Fruit fly (Drosophila melanogaster): ENCODE results near the gene Fbxl4.

Gene Fbxl4

DNA sequence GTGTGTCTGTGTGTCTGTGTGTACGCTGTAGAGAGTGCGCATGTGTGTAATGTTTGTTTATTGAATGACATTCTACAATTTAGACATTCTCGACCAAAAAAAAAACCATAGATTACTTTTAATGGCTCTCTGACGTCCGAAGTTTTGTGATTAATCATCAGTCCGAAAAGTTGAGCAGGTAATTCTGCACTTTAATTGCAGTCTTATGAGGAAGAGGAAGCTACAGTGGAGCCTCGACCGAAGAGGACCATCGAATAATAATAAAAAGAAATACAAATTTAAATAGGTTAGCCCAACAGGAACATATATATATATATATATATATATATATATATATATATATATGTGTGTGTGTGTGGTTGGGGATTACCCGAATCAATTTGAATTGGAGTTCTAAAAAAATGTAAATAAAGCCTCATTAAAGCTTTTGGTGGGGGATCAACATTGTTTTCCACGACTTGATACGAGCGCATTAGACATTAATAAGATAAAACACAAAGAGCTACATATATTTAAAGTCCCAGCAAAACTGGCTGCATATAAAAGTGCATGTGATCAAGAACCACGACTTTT is 28.4 kb downstream of the Fbxl4 start:
- TF ChIP-seq gl (tag; optimal IDR thresholded peaks at IDR 0.05) (no peak), CG14655 (GFP tag; optimal IDR thresholded peaks at IDR 0.05) (peak; percentile 2)

DNA sequence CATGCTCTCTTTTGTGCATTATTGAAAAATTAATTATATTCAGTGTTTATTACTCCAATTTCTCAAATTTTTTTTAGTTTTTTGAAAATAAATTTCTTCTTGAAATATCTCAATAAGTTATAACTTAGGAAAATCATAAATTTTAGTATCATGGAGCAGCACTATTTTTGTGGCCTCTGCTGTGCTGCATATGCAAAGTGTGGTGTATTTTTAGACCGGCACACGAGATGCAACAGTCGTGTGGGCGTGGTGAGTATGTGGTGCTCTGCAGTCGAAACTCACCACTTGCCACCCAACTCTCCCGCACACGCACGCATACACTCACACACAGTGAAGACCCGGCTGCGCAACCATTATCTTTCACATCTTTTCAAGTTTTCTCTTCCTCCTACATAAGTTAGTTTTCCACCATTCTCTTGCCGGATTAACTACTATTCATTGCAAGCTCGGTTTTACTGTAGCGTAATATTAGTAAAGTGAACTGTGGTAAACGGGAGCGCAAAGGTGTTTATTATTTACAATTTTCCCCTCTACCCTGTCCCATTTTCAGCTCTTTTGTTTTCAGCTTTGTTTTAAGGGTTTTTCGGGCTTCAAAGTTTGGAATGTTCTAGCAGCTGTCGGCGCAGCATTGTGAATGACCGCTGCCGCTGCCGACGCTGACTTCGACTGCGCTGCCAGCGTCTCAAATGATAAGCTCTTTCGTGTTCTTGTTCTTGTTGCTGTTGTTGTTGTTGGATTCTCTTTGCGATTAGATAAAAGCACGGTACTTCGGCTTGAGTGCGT is 29.1 kb downstream of the Fbxl4 start:
- TF ChIP-seq fd96Ca (GFP tag; IDR thresholded peaks at IDR 0.05), result no peak; the same call in 2 of the 3 replicates
- peak; percentile 79 for TF ChIP-seq Ets98B (GFP tag; IDR thresholded peaks at IDR 0.05)
- peak; percentile 59 for TF ChIP-seq Pif1B (GFP tag; optimal IDR thresholded peaks at IDR 0.05)
- peak; percentile 79 for TF ChIP-seq CG14655 (GFP tag; optimal IDR thresholded peaks at IDR 0.05)
- peak; percentile 62 for TF ChIP-seq D1 (tag; optimal IDR thresholded peaks at IDR 0.05)
- TF ChIP-seq CG13204 (GFP tag; optimal IDR thresholded peaks at IDR 0.05), result peak; percentile 38
- peak; percentile 49 for TF ChIP-seq EcR (GFP tag; optimal IDR thresholded peaks at IDR 0.05)
- TF ChIP-seq gl (tag; optimal IDR thresholded peaks at IDR 0.05), result no peak
- TF ChIP-seq CG8301 (tag; optimal IDR thresholded peaks at IDR 0.05), result peak; percentile 70
- TF ChIP-seq CG17806 (tag; optimal IDR thresholded peaks at IDR 0.05), result peak; percentile 73
- TF ChIP-seq rn (GFP tag; IDR thresholded peaks at IDR 0.05), result 0 out of 2 replicates have a peak, but pooled peaks have one; percentile 7
- peak; percentile 78 for TF ChIP-seq CG15710 (tag; optimal IDR thresholded peaks at IDR 0.05)
- TF ChIP-seq CG12605 (GFP tag; IDR thresholded peaks at IDR 0.05), result peak; percentile 72
- TF ChIP-seq CG32121 (GFP tag; IDR thresholded peaks at IDR 0.05), result peak; percentile 80
- peak; percentile 56 for TF ChIP-seq CG34367 (tag; optimal IDR thresholded peaks at IDR 0.05)
- peak; percentile 74 for TF ChIP-seq Snoo (tag; optimal IDR thresholded peaks at IDR 0.05)
- TF ChIP-seq Pif1A (GFP tag; optimal IDR thresholded peaks at IDR 0.05), result peak; percentile 75
- peak; percentile 63 for TF ChIP-seq CG9948 (tag; optimal IDR thresholded peaks at IDR 0.05)
- peak; percentile 72 for TF ChIP-seq CG8159 (tag; optimal IDR thresholded peaks at IDR 0.05)
- TF ChIP-seq CG4496 (GFP tag; IDR thresholded peaks at IDR 0.05), result peak; percentile 77
- no peak for TF ChIP-seq CG10348 (GFP tag; IDR thresholded peaks at IDR 0.05)

DNA sequence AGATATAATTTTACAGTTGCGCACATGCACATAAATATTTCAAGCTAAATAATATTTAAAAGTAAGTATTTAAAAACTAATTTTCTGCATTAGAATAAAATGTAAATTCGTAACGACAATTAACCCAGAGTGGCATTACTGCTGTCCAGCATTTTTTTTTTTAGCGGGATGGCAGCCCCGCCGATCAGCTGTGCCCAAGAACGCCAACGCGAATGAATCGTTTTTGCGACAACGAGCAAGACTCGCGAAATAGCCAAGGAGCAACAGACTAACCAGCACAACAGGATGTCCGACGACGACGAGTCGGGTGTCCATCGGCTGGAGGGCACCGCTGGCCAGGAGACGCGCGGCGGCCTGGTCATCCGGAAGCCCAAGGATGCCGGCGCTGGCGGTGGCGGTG is 36.5 kb downstream of the Fbxl4 start, which contains the start of gene Prp16:
Gene Prp16 (plus strand): TSS at position 185 of the 400 bp plus-strand sequence.
- TF ChIP-seq CG9948 (tag; optimal IDR thresholded peaks at IDR 0.05), result no peak
- no peak for TF ChIP-seq Ets98B (GFP tag; IDR thresholded peaks at IDR 0.05)
- no peak for TF ChIP-seq CG15710 (tag; optimal IDR thresholded peaks at IDR 0.05)
- no peak for TF ChIP-seq Pif1A (GFP tag; optimal IDR thresholded peaks at IDR 0.05)
- no peak for TF ChIP-seq CG8301 (tag; optimal IDR thresholded peaks at IDR 0.05)
- no peak for TF ChIP-seq EcR (GFP tag; optimal IDR thresholded peaks at IDR 0.05)
- TF ChIP-seq D1 (tag; optimal IDR thresholded peaks at IDR 0.05), result no peak

DNA sequence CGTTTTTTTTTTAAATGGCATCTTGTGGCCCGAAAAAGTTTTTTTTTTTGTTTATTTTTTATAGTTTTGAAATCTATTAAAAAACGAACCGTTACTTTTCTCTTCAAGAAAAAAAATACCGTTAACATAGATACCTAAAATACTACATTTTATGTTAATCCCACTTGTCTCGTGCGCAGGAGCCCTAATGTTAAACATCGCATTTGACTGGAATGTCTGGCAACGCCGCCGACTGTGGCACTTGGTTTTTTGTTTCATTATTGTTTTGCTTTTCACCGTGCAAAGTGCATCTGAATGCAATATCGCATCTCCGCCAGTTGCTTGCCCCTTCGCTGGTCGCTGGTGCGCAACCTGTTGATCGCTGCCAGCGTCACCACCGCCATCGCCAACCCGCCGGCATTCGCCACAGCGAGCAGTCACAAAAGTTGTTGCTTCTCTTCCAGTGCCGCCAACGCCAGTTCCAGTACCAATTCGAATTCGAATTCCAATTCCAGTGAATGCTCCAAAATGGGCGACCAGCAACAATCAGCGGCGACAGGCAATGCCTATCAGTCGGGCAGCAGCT is 37.7 kb downstream of the Fbxl4 start, which contains the start of gene CG11590:
Gene CG11590 (plus strand): TSS at position 212 of the 565 bp plus-strand sequence.
- TF ChIP-seq fd96Ca (GFP tag; IDR thresholded peaks at IDR 0.05) (0 out of 3 replicates have a peak, but pooled peaks have one; percentile 23), Ets98B (GFP tag; IDR thresholded peaks at IDR 0.05) (peak; percentile 27; the same call in 1 of the 2 replicates), gl (tag; optimal IDR thresholded peaks at IDR 0.05) (no peak), CG12605 (GFP tag; IDR thresholded peaks at IDR 0.05) (peak; percentile 55; the same call in 1 of the 2 replicates)

DNA sequence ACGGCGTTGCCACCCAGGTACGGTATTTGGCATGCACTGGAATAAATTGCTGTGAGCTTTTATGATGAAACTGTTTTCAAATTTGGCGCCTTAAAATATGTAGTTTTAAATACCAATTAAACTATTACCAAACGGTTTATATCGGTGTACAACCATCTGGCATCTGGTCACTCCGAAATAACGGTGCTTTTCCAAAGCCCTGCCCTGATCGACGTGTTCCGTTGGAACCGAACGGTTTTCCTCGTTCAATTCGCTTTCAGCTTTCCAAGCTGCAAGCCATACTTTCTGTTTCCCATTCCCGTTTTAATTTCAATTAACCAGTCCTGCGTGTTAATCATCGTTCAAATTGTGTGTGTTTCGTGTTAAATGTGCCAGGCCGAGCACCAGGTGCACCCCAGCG is 44.7 kb downstream of the Fbxl4 start, which contains the start of gene yl:
Gene yl (plus strand): TSS at position 202 of the 400 bp plus-strand sequence.
- no peak for TF ChIP-seq Pif1A (GFP tag; optimal IDR thresholded peaks at IDR 0.05)
- TF ChIP-seq CG15710 (tag; optimal IDR thresholded peaks at IDR 0.05), result no peak
- no peak for TF ChIP-seq gl (tag; optimal IDR thresholded peaks at IDR 0.05)
- TF ChIP-seq CG14655 (GFP tag; optimal IDR thresholded peaks at IDR 0.05), result no peak
- no peak for TF ChIP-seq Ets98B (GFP tag; IDR thresholded peaks at IDR 0.05)
- TF ChIP-seq EcR (GFP tag; optimal IDR thresholded peaks at IDR 0.05), result no peak
- no peak for TF ChIP-seq D1 (tag; optimal IDR thresholded peaks at IDR 0.05)
- no peak for TF ChIP-seq CG8301 (tag; optimal IDR thresholded peaks at IDR 0.05)
- TF ChIP-seq CG9948 (tag; optimal IDR thresholded peaks at IDR 0.05), result no peak
- no peak for TF ChIP-seq Snoo (tag; optimal IDR thresholded peaks at IDR 0.05)

DNA sequence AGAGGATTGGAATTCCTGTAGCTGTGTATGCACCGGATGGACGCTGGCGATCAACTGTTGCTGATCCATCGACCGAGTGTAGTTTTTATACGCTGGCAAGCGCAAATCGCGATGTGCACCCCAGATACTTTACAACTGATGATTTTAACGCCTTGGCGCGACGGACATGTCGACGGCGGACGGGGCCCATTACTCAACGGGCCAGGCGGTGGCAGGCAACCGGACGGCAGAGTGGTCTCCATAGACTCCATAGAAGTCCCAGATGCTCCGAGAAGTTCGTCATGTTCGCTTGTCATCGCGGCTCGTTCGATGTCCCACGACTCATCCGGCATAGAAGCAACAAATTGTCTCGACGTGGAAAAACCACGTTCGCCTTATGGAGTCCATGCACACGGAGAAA is 45.8 kb downstream of the Fbxl4 start, which contains the start of gene CG13403:
Gene CG13403 (minus strand): TSS at position 101 of the 400 bp plus-strand sequence.
- TF ChIP-seq fd96Ca (GFP tag; IDR thresholded peaks at IDR 0.05) (no peak), Pif1A (GFP tag; optimal IDR thresholded peaks at IDR 0.05) (no peak), CG13204 (GFP tag; optimal IDR thresholded peaks at IDR 0.05) (no peak), CG8301 (tag; optimal IDR thresholded peaks at IDR 0.05) (no peak), gl (tag; optimal IDR thresholded peaks at IDR 0.05) (no peak), D1 (tag; optimal IDR thresholded peaks at IDR 0.05) (no peak), CG10348 (GFP tag; IDR thresholded peaks at IDR 0.05) (no peak), CG9948 (tag; optimal IDR thresholded peaks at IDR 0.05) (no peak)

Measured in whole organism, pupa.